Fruit fly (Drosophila melanogaster) S2 (cell line): Measurements from ENCODE around the gene Eaat2.

Experiments
- CG8478 ChIP-seq: fragments of >200 bp; optimal IDR thresholded peaks from 2 replicates; lab custom pipeline; 2018
- CTCF ChIP-seq, 2 experiments: fragments of >200 bp; optimal IDR thresholded peaks; 2 replicates each; lab custom pipeline; 2018

The Eaat2 gene

dm6 chr2L:728062-728461, 16.1 kb downstream of the Eaat2 start, which contains the start of gene Hsp60B:
Gene Hsp60B (plus strand): TSS chr2L:728362.
- TF ChIP-seq CG8478 (lab: Kevin White, UChicago) (no peak), CTCF (optimal IDR thresholded peaks at IDR 0.05; lab: Kevin White, UChicago) (no peak)

- TF ChIP-seq CTCF (optimal IDR thresholded peaks at IDR 0.05; lab: Kevin White, UChicago), result no peak
- no peak for TF ChIP-seq CG8478 (lab: Kevin White, UChicago)
These were observed 19.4 kb downstream of the Eaat2 start for dm6 chr2L:724746-725145.

DNA sequence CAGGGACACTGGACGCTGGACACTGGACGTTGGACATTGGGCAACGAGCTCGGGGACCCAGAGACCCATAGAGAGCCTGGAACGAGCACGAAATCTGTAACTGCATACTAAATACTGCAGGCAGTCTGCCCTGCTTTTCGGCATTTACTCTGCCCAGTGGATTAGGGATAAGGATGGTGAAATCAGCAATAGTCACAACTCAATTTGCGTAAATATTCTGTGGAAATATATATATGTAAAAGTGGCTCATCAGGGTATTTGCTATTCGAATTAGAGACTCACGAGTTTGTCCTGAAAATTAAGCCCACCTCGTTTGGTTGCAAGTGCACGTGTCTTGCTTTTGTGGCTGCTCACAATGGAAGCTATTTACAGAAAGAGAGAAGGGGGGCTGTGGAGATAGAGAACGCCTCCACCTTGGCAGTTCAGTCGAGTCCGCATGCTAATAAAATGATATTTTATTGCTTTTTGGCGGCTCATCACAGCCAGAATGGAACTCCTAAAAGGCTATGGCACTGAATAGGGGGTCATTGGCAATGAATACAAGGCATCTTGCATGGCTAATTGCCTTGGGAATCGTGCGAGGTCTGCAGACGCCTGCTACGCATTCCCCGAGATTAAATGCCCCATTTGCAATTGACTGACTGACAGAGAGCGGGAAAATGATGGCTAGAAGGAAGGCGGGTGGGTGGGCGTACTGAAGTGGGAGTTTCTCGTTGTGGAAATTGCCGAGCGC, 20.2 kb downstream of the Eaat2 start:
- TF ChIP-seq CG8478 (lab: Kevin White, UChicago), result no peak
- TF ChIP-seq CTCF (optimal IDR thresholded peaks at IDR 0.05; lab: Kevin White, UChicago), result no peak

- TF ChIP-seq CTCF (optimal IDR thresholded peaks at IDR 0.05; lab: Kevin White, UChicago) (no peak), CG8478 (lab: Kevin White, UChicago) (no peak)
These were observed 21.3 kb downstream of the Eaat2 start for dm6 chr2L:722912-723311.

DNA sequence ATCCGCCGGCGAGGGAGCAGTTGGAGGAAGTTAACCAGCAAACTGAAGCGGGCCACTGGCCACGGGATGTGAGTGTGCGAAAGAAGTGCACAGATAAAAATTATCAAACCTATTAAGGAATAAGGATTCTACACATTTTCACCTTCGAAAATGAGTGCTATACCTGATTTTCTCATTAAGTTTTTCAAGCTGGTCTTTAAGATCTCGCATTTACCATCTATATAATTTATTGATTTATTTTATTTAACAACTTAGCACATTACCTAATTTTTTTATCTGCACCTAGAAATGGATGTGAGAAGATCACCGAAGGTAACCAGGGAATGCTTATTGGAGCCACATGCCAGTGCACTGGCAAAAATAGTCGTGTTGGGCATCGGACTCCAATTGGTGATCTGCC, 22.4 kb downstream of the Eaat2 start:
- no peak for TF ChIP-seq CTCF (optimal IDR thresholded peaks at IDR 0.05; lab: Kevin White, UChicago)
- TF ChIP-seq CG8478 (lab: Kevin White, UChicago), result no peak

DNA sequence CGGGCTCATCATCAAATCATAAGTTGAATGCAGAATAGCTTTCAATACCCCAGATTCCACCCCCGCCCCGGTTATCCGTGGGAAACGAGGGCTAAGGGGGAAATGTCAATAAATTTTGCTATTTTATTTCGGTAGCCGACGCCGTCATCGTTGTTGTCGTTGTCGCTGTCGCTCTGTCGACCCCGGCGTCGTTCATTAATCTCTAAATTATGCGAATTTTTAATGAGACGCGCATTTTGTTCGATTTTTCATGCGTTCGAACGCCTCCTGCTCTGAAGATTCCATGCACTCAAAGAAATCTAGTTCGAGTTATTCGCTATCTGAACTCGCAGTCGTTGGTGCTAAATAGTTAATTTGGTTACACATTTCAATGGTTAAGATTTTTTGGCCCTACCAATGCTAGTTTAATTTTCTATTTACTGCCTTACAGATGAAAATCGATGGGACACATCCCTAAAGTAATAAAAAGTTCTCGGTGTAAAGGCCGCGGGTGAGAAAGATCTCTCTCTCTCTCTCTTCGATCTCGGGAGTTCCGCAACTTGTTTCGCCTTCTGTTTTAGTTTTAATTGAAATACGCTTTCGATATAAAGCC, 25.8 kb downstream of the Eaat2 start:
- TF ChIP-seq CTCF (optimal IDR thresholded peaks at IDR 0.05; lab: Kevin White, UChicago), result no peak
- TF ChIP-seq CG8478 (lab: Kevin White, UChicago), result no peak

dm6 chr2L:717783-718182, 26.4 kb downstream of the Eaat2 start:
- TF ChIP-seq CTCF (optimal IDR thresholded peaks at IDR 0.05; lab: Kevin White, UChicago), result no peak
- no peak for TF ChIP-seq CG8478 (lab: Kevin White, UChicago)

DNA sequence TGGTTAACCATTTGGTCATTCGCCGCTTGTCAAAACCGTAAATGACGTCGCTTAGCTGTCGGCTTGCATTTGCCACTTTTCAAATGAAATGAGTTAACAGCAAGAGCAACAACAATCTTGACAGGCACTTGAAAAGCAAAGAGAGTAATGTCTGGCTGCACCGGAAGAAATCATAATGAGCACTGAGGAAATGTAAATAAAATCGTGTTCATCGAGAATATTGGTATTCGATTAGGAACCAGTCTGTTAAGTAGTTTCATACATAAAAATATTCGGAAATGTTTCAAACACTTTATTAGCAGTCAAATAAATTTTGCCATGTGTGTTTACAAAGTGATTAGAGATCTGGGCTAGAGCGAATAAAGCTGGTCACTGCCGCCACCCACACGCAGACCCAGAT, 27.6 kb downstream of the Eaat2 start:
- TF ChIP-seq CG8478 (lab: Kevin White, UChicago) (no peak), CTCF (optimal IDR thresholded peaks at IDR 0.05; lab: Kevin White, UChicago) (no peak)

- TF ChIP-seq CTCF (optimal IDR thresholded peaks at IDR 0.05; lab: Kevin White, UChicago) (no peak), CG8478 (lab: Kevin White, UChicago) (no peak)
These were observed 28.7 kb downstream of the Eaat2 start for dm6 chr2L:715489-715849.

DNA sequence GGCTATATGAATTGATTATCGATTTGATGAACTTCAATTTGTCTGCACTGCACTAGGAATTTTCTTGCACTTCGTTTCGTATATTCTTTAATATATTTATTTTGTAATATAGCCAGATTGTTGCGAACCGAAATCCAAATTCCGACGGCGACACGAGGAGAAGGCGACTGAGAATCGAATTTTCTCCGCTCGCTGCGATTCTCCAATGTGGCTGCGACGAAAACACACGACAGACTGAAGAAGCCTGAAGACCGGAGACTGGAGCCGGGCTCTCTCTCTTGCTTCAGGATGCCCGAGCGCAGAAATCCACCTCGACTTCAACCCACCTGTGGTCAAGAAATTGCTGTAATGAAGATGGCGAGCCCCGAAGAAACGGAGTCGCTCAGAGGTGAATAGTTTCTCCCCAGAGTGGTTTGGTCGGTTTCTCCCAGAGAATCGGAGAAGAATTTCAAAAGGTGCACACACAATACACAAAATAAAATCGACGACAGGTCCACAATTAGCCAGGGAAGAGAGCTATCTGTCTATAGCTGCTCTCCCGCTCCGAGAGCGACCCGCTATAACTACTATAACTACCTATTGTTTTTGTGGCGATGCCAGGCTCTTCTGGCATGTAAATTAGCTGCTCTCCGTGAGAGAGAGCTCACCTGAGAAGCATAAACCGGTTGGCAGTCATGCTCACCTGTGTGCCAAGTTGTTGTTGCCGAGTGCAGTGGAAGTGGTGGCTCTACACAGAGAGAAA, 29.3 kb downstream of the Eaat2 start, which contains the start of gene ds:
Gene ds (minus strand): TSS at position 237 of the 742 bp plus-strand sequence.
- no peak for TF ChIP-seq CTCF (optimal IDR thresholded peaks at IDR 0.05; lab: Kevin White, UChicago)
- TF ChIP-seq CG8478 (lab: Kevin White, UChicago), result no peak

dm6 chr2L:713232-713631, 31.0 kb downstream of the Eaat2 start:
- TF ChIP-seq CG8478 (lab: Kevin White, UChicago), result no peak
- TF ChIP-seq CTCF (optimal IDR thresholded peaks at IDR 0.05; lab: Kevin White, UChicago), result no peak

DNA sequence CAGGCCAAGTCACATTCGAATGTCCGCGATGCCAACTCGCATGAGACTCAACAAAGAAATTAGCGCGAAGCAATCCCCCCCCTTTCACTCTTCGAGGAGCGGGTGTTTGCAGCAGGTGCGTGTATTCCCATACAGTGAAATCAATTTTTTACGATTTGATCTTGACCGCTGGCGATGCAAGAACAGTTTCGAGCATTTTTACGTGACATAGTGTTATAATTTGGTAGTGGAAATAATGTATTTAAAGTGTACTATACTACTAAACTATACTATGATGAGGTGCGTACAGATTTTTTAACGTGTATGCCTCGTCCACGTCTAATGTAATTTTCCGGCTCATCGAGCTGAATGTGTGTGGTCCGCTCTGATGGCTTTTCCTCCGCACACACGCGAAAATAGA, 31.9 kb downstream of the Eaat2 start:
- no peak for TF ChIP-seq CG8478 (lab: Kevin White, UChicago)
- TF ChIP-seq CTCF (optimal IDR thresholded peaks at IDR 0.05; lab: Kevin White, UChicago), result no peak

- TF ChIP-seq CTCF (optimal IDR thresholded peaks at IDR 0.05; lab: Kevin White, UChicago) (no peak), CG8478 (lab: Kevin White, UChicago) (no peak)
These were observed 39.0 kb downstream of the Eaat2 start for dm6 chr2L:705216-705615.

DNA sequence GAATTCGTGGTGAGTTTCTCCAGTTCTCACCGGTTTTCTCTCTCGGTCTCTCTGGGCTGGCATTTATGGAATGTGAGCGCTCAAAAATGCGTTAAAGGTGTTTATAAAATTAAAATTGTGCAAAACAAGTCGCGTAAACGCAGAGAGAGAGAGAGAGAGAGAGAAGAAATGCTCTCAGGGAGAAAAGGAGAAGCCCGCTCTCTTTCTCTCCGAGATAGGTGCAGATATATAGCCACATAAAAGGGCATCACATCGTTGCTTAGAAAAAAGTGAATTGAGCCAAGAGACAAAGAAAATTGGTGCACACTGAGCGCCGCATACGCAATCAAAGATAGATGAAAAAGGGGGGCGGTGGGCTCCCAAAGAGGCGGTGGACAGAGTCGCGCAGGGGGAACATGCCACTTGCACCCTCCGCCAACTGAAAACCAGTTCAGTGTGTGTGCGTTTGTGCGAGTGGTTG, 42.3 kb downstream of the Eaat2 start:
- TF ChIP-seq CG8478 (lab: Kevin White, UChicago) (no peak), CTCF (optimal IDR thresholded peaks at IDR 0.05; lab: Kevin White, UChicago) (no peak)

DNA sequence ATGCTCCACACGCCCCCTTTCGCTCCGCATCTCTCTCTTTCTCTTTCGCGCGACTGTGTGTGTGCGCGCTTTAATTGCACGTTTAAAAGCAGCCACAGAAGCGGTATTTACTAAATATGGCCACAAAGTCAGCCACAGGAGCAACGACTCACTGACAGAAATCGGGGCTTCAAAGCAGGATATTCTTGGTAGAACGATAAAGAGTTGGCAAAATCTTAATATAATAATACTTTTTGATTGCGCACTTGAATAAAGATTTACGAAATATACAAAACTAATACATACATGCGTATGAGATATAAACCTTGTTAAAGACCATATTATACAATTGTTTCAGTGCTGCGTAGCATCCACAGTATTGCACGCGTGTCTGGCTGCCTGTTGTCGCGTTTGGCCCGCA, 43.4 kb downstream of the Eaat2 start:
- TF ChIP-seq CTCF (optimal IDR thresholded peaks at IDR 0.05; lab: Kevin White, UChicago) (no peak), CG8478 (lab: Kevin White, UChicago) (no peak)
